Fruit fly (Drosophila melanogaster) whole organism, adult: ENCODE data around the gene CG7567.

Source experiments
- CG11617 ChIP-seq: fragments of 200-800 bp; sonication (Bioruptor generic); optimal IDR thresholded peaks from 2 replicates; lab custom pipeline; 2017; ENCODE audit warnings: mild to moderate bottlenecking, missing biosample characterization, missing genetic modification reagents, missing genetic modification characterization
- CG12768 ChIP-seq: fragments of 200-800 bp; sonication (Bioruptor generic); optimal IDR thresholded peaks from 2 replicates; lab custom pipeline; 2017; ENCODE audit warnings: missing biosample characterization, missing genetic modification characterization, mild to moderate bottlenecking, moderate library complexity, missing genetic modification reagents
- CG14711 ChIP-seq: fragments of 200-800 bp; sonication (Bioruptor generic); optimal IDR thresholded peaks from 2 replicates; lab custom pipeline; 2018; ENCODE audit warnings: missing biosample characterization, mild to moderate bottlenecking, missing genetic modification characterization, moderate library complexity
- CG1620 ChIP-seq: fragments of 200-800 bp; sonication (Bioruptor generic); optimal IDR thresholded peaks from 2 replicates; lab custom pipeline; 2016; ENCODE audit warnings: missing biosample characterization, missing genetic modification characterization
- CG33017 ChIP-seq: fragments of 200-800 bp; sonication (Bioruptor generic); optimal IDR thresholded peaks from 2 replicates; lab custom pipeline; 2018; ENCODE audit warnings: missing biosample characterization, mild to moderate bottlenecking, missing genetic modification characterization, moderate library complexity
- CG5204 ChIP-seq: fragments of 200-800 bp; sonication (Bioruptor generic); optimal IDR thresholded peaks from 2 replicates; lab custom pipeline; 2016; ENCODE audit warnings: missing biosample characterization, missing genetic modification characterization
- CG7045 ChIP-seq: fragments of 200-800 bp; sonication (Bioruptor generic); optimal IDR thresholded peaks from 2 replicates; lab custom pipeline; 2017; ENCODE audit warnings: missing biosample characterization, mild to moderate bottlenecking, missing genetic modification characterization
- CG7101 ChIP-seq: fragments of 200-800 bp; sonication (Bioruptor generic); optimal IDR thresholded peaks from 2 replicates; lab custom pipeline; 2018; ENCODE audit warnings: missing biosample characterization, mild to moderate bottlenecking, missing genetic modification characterization, moderate library complexity
- Clk ChIP-seq: fragments of 200-800 bp; sonication (Bioruptor generic); optimal IDR thresholded peaks from 2 replicates; lab custom pipeline; 2017; ENCODE audit warnings: missing biosample characterization, missing genetic modification characterization
- Crg-1 ChIP-seq: fragments of 200-800 bp; sonication (Bioruptor generic); optimal IDR thresholded peaks from 2 replicates; lab custom pipeline; 2016; ENCODE audit warnings: missing biosample characterization, missing genetic modification characterization
- Hr96 ChIP-seq: fragments of 200-800 bp; sonication (Bioruptor generic); optimal IDR thresholded peaks from 2 replicates; lab custom pipeline; 2016; ENCODE audit warnings: missing biosample characterization, missing genetic modification characterization
- Mnt ChIP-seq: fragments of 200-800 bp; sonication (Bioruptor generic); optimal IDR thresholded peaks from 2 replicates; lab custom pipeline; 2016; ENCODE audit warnings: missing biosample characterization, mild to moderate bottlenecking, missing genetic modification characterization
- bab1 ChIP-seq: fragments of 200-800 bp; sonication (Bioruptor generic); optimal IDR thresholded peaks from 3 replicates; lab custom pipeline; 2019; ENCODE audit warnings: missing biosample characterization, mild to moderate bottlenecking, missing genetic modification characterization, moderate library complexity
- cic ChIP-seq: fragments of 200-800 bp; sonication (Bioruptor generic); optimal IDR thresholded peaks from 2 replicates; lab custom pipeline; 2017; ENCODE audit warnings: missing biosample characterization, mild to moderate bottlenecking, missing genetic modification characterization, moderate library complexity
- cnc ChIP-seq, 2 experiments: fragments of >200 bp; optimal IDR thresholded peaks; 2 replicates each; lab custom pipeline; 2017
- kay ChIP-seq: fragments of 200-800 bp; sonication (Bioruptor generic); peaks from one replicate; lab custom pipeline; 2016; ENCODE audit warnings: missing biosample characterization, missing genetic modification characterization, borderline replicate concordance
- ovo ChIP-seq: fragments of 200-800 bp; sonication (Bioruptor generic); optimal IDR thresholded peaks from 2 replicates; lab custom pipeline; 2016; ENCODE audit warnings: missing biosample characterization, missing genetic modification characterization
- pad ChIP-seq: fragments of 200-800 bp; sonication (Bioruptor generic); optimal IDR thresholded peaks from 3 replicates; lab custom pipeline; 2017; ENCODE audit warnings: missing biosample characterization, missing genetic modification characterization, mild to moderate bottlenecking, moderate library complexity, missing genetic modification reagents
- tj ChIP-seq: fragments of 200-800 bp; sonication (Bioruptor generic); optimal IDR thresholded peaks from 3 replicates; lab custom pipeline; 2017; ENCODE audit warnings: missing biosample characterization, mild to moderate bottlenecking, missing genetic modification characterization, moderate library complexity
- toe ChIP-seq: fragments of 200-800 bp; sonication (Bioruptor generic); optimal IDR thresholded peaks from 2 replicates; lab custom pipeline; 2016; ENCODE audit warnings: missing biosample characterization, missing genetic modification characterization

The CG7567 gene

DNA sequence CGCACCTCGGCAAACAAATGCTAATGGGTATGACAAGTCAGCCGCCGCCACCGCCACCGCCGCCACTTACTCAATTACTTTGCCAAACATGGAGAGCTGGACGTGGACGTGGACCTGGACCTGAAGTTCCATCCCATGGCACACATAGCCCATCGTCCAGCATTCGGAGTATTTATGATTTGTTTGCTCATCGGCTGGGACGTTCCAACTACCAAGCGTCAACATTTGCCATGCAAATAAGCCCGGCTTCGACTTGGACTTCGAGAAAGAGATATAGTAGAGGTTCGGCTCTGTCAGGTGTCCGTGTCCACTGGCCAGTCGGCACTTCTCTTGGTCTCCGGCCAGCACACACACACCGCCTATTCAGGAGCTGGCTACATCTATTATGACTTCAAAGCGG is 39.2 kb downstream of the CG7567 start:
- TF ChIP-seq toe (GFP tag; lab: Kevin White, UChicago), result no peak
- no peak for TF ChIP-seq CG5204 (GFP tag; lab: Kevin White, UChicago)
- TF ChIP-seq kay (GFP tag; lab: Kevin White, UChicago), result no peak
- no peak for TF ChIP-seq CG7045 (GFP tag; lab: Kevin White, UChicago)
- TF ChIP-seq CG12768, result no peak
- TF ChIP-seq pad, result no peak
- TF ChIP-seq cnc (optimal IDR thresholded peaks at IDR 0.05; lab: Kevin White, UChicago), result no peak
- TF ChIP-seq Crg-1 (GFP tag; lab: Kevin White, UChicago), result no peak
- no peak for TF ChIP-seq CG14711 (tag; lab: Kevin White, UChicago)
- no peak for TF ChIP-seq ovo (GFP tag; lab: Kevin White, UChicago)
- TF ChIP-seq CG1620 (GFP tag; lab: Kevin White, UChicago), result no peak
- TF ChIP-seq Clk (GFP tag; lab: Kevin White, UChicago), result no peak
- TF ChIP-seq cic, result no peak
- no peak for TF ChIP-seq tj (GFP tag; lab: Kevin White, UChicago)
- no peak for TF ChIP-seq Mnt
- no peak for TF ChIP-seq CG11617 (GFP tag; lab: Kevin White, UChicago)
- TF ChIP-seq Hr96 (GFP tag; lab: Kevin White, UChicago), result no peak
- TF ChIP-seq bab1 (GFP tag; lab: Kevin White, UChicago), result no peak

DNA sequence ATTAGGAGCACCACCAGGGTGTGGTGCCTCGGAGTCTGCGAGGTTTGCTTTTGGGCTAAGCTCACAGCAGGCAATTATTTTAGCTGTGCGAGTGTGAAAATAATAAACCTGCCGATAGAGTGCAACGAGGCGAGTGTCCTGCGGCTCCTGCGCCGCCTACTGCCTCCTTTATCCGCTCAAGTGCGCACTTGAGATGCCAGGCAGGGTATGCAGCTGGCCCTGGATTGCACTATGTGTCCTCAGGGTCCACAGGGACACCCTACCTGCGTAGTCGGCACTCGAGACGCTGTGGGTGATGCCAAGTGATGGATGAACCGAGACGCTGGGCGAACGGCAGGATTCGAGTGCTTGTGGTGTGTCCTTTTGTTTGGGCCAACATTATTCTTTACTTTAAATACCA is 39.9 kb downstream of the CG7567 start:
- TF ChIP-seq CG1620 (GFP tag; lab: Kevin White, UChicago), result no peak
- no peak for TF ChIP-seq cnc (optimal IDR thresholded peaks at IDR 0.05; lab: Kevin White, UChicago)
- no peak for TF ChIP-seq CG14711 (tag; lab: Kevin White, UChicago)
- no peak for TF ChIP-seq CG33017 (tag; lab: Kevin White, UChicago)
- TF ChIP-seq CG5204 (GFP tag; lab: Kevin White, UChicago), result no peak
- no peak for TF ChIP-seq cic
- no peak for TF ChIP-seq CG7045 (GFP tag; lab: Kevin White, UChicago)
- TF ChIP-seq bab1 (GFP tag; lab: Kevin White, UChicago), result no peak
- no peak for TF ChIP-seq CG12768
- TF ChIP-seq CG11617 (GFP tag; lab: Kevin White, UChicago), result no peak
- TF ChIP-seq Clk (GFP tag; lab: Kevin White, UChicago), result no peak
- no peak for TF ChIP-seq CG7101 (tag; lab: Kevin White, UChicago)
- TF ChIP-seq toe (GFP tag; lab: Kevin White, UChicago), result no peak
- no peak for TF ChIP-seq Hr96 (GFP tag; lab: Kevin White, UChicago)

DNA sequence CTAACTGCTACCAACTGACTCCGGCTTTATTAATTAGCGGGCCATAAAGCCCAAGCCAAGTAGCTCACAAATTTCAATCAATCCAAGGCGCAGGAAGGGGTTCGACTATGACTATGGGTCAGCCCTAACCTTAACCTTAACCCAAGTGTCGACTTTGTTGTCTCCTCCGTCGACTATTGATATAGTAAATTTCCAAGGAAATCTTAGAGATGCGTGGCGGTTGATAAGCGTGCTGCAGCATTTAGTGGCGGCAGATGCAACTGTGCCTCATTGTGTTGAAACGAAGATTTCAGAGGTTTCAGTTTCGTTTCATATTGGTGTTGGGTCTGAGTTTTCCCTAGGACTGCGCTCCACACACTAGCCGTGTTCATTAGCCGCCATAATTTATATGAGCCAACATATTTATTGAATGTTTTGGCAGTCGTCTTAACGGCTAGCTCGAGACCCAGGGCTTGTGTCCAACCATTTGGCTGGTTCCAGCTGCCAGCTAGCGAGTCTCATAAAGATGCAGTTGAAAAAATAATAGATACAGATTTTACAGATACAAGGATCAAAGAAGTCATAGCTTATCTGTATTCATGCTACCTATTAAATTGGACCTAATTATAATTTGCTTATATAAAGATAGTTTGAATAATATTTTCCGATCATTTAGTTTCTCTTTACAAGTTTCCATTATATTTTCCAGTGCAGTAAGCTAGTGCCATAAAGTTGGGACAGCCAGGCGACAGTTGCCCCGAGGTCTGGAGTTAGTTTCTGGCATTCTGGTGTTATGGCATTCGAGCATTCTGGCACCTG is 40.5 kb downstream of the CG7567 start:
- TF ChIP-seq CG5204 (GFP tag; lab: Kevin White, UChicago) (no peak), Clk (GFP tag; lab: Kevin White, UChicago) (no peak), CG1620 (GFP tag; lab: Kevin White, UChicago) (no peak), CG14711 (tag; lab: Kevin White, UChicago) (no peak), CG7045 (GFP tag; lab: Kevin White, UChicago) (no peak)

DNA sequence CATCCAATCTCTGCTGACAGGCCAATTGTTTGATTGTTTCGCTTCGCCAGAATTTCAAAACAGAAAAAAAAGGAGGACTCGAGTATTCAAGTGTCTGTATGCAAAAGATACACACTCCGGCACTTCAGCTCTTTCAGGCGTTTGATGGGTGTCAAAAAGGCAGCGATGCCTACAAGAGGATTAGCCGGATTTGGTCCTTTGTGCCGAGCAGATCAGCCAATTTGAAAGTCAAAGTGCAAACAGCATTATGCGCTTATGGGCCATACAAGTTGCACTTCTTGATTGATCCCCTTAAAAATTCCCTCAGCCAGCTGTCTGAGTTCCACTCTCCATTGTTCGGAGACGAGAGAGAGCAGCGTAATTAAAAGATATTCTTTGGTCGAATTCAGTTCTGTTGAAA is 41.5 kb downstream of the CG7567 start:
- TF ChIP-seq CG7101 (tag; lab: Kevin White, UChicago) (no peak), kay (GFP tag; lab: Kevin White, UChicago) (no peak), cic (no peak), CG12768 (no peak)

DNA sequence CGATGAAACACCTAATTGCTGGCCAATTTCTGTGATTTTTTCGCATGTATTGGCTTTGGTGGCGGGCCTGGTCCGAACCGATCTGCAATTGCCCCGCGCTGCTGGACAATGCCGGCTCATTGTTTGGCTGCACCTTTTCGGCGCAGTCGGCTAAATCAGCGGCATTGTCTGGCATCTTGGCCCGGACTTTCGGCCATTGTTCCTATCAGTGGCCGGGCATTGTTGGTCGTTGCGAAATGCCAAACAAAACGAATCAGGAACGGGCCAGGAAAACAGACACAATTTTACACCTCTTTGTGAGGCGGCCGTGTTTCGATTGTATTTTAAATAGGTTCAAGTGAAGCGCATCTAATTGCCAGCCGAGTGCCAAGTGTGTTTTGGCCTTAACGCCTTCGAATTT is 42.7 kb downstream of the CG7567 start:
- TF ChIP-seq tj (GFP tag; lab: Kevin White, UChicago), result no peak
- no peak for TF ChIP-seq CG7045 (GFP tag; lab: Kevin White, UChicago)
- TF ChIP-seq CG33017 (tag; lab: Kevin White, UChicago), result no peak
- no peak for TF ChIP-seq kay (GFP tag; lab: Kevin White, UChicago)
- no peak for TF ChIP-seq Clk (GFP tag; lab: Kevin White, UChicago)
- no peak for TF ChIP-seq CG12768
- no peak for TF ChIP-seq CG14711 (tag; lab: Kevin White, UChicago)
- no peak for TF ChIP-seq cnc (optimal IDR thresholded peaks at IDR 0.05; lab: Kevin White, UChicago)
- no peak for TF ChIP-seq CG7101 (tag; lab: Kevin White, UChicago)
- TF ChIP-seq Crg-1 (GFP tag; lab: Kevin White, UChicago), result no peak
- no peak for TF ChIP-seq CG11617 (GFP tag; lab: Kevin White, UChicago)
- no peak for TF ChIP-seq Hr96 (GFP tag; lab: Kevin White, UChicago)
- no peak for TF ChIP-seq CG1620 (GFP tag; lab: Kevin White, UChicago)
- TF ChIP-seq toe (GFP tag; lab: Kevin White, UChicago), result no peak
- TF ChIP-seq CG5204 (GFP tag; lab: Kevin White, UChicago), result no peak
- TF ChIP-seq ovo (GFP tag; lab: Kevin White, UChicago), result no peak
- TF ChIP-seq pad, result no peak
- TF ChIP-seq bab1 (GFP tag; lab: Kevin White, UChicago), result no peak
- no peak for TF ChIP-seq Mnt
- no peak for TF ChIP-seq cic
